Worm (Caenorhabditis elegans) whole organism, young adult: ENCODE measurements around the gene srx-62.

Source experiments
- B0035.1 ChIP-seq: sonication (generic microtip); optimal IDR thresholded peaks from 2 replicates; lab custom pipeline; 2016; ENCODE audit warnings: missing genetic modification characterization, mild to moderate bottlenecking, missing compliant biosample characterization, missing genotype, missing genetic modification reagents
- D2030.7 ChIP-seq: fragments of 200-800 bp; sonication (Bioruptor generic); IDR thresholded peaks from 2 replicates; pipeline ENCODE4 v1.3.6; 2022; ENCODE audit warnings: missing genetic modification reagents, missing genetic modification characterization, missing compliant biosample characterization
- F33H1.4 ChIP-seq: fragments of 200-800 bp; sonication (Bioruptor generic); IDR thresholded peaks from 2 replicates; pipeline ENCODE4 v1.3.6; 2022; ENCODE audit warnings: missing genetic modification reagents, missing genetic modification characterization, missing compliant biosample characterization
- F37B4.10 ChIP-seq: fragments of 200-800 bp; sonication (Bioruptor generic); IDR thresholded peaks from 2 replicates; pipeline ENCODE4 v1.3.6; 2022; ENCODE audit warnings: missing genetic modification characterization, missing compliant biosample characterization
- F39B2.1 ChIP-seq: fragments of 200-800 bp; sonication (Bioruptor generic); IDR thresholded peaks from 2 replicates; pipeline ENCODE4 v1.3.6; 2022; ENCODE audit warnings: missing genetic modification reagents, missing genetic modification characterization, missing compliant biosample characterization
- aptf-2 ChIP-seq: fragments of 200-800 bp; sonication (Bioruptor generic); conservative IDR thresholded peaks from 2 replicates; pipeline ENCODE4 v1.3.6; 2022; ENCODE audit warnings: missing genetic modification reagents, missing genetic modification characterization, missing compliant biosample characterization
- aptf-3 ChIP-seq: fragments of 200-800 bp; sonication (Bioruptor generic); IDR thresholded peaks from 2 replicates; pipeline ENCODE4 v1.3.6; 2022; ENCODE audit warnings: missing genetic modification characterization, missing compliant biosample characterization
- athp-1 ChIP-seq: sonication (generic microtip); optimal IDR thresholded peaks from 2 replicates; lab custom pipeline; 2017; ENCODE audit warnings: mild to moderate bottlenecking, missing genetic modification characterization, missing compliant biosample characterization
- attf-6 ChIP-seq: fragments of 200-800 bp; sonication (Bioruptor generic); IDR thresholded peaks from 2 replicates; pipeline ENCODE4 v1.3.6; 2022; ENCODE audit warnings: missing genetic modification reagents, missing genetic modification characterization, missing compliant biosample characterization
- bed-2 ChIP-seq: fragments of 200-800 bp; sonication (Bioruptor generic); IDR thresholded peaks from 2 replicates; pipeline ENCODE4 v1.3.6; 2022; ENCODE audit warnings: missing genetic modification reagents, missing genetic modification characterization, missing compliant biosample characterization
- cebp-1 ChIP-seq, 2 experiments: fragments of 200-800 bp in 1 of 2; sonication (Bioruptor generic) in 1 of 2; sonication (generic microtip) in 1 of 2; IDR thresholded peaks in 1 of 2; optimal IDR thresholded peaks in 1 of 2; 2 replicates each; pipeline versions ENCODE4 v1.3.6 to Lab custom; 2017 to 2022; ENCODE audit warnings: missing compliant biosample characterization in 2 of 2, missing genetic modification characterization in 2 of 2, mild to moderate bottlenecking in 1 of 2, missing genetic modification reagents in 1 of 2, moderate library complexity in 1 of 2
- ceh-100 ChIP-seq: fragments of 200-800 bp; sonication (Bioruptor generic); IDR thresholded peaks from 2 replicates; pipeline ENCODE4 v1.3.6; 2022; ENCODE audit warnings: missing genetic modification reagents, missing genetic modification characterization, missing compliant biosample characterization
- ceh-40 ChIP-seq: fragments of 200-800 bp; sonication (Bioruptor generic); IDR thresholded peaks from 2 replicates; pipeline ENCODE4 v1.3.6; 2022; ENCODE audit warnings: missing genetic modification characterization, missing compliant biosample characterization
- ceh-91 ChIP-seq: fragments of 200-800 bp; sonication (Bioruptor generic); IDR thresholded peaks from 2 replicates; pipeline ENCODE4 v1.3.6; 2022; ENCODE audit warnings: missing genetic modification reagents, missing genetic modification characterization, missing compliant biosample characterization
- chd-7 ChIP-seq: sonication (generic microtip); optimal IDR thresholded peaks from 2 replicates; lab custom pipeline; 2016; ENCODE audit warnings: mild to moderate bottlenecking, missing genetic modification characterization, moderate library complexity, missing compliant biosample characterization
- dpl-1 ChIP-seq: fragments of 150-350 bp; optimal IDR thresholded peaks from 2 replicates; lab custom pipeline; 2014; ENCODE audit warnings: missing biosample characterization, missing genetic modification reagents, missing genetic modification characterization
- efl-1 ChIP-seq: fragments of 150-350 bp; optimal IDR thresholded peaks from 2 replicates; lab custom pipeline; 2014; ENCODE audit warnings: missing biosample characterization, missing genetic modification reagents, missing genetic modification characterization
- hmg-1.2 ChIP-seq: fragments of 200-800 bp; sonication (Bioruptor generic); IDR thresholded peaks from 2 replicates; pipeline ENCODE4 v1.3.6; 2022; ENCODE audit warnings: missing genetic modification reagents, missing genetic modification characterization, missing compliant biosample characterization
- hsf-1 ChIP-seq: fragments of 200-800 bp; sonication (Bioruptor generic); IDR thresholded peaks from 2 replicates; pipeline ENCODE4 v1.3.6; 2022; ENCODE audit warnings: missing genetic modification reagents, missing genetic modification characterization, missing compliant biosample characterization
- lin-40 ChIP-seq: sonication (generic microtip); optimal IDR thresholded peaks from 2 replicates; lab custom pipeline; 2016; ENCODE audit warnings: missing genetic modification characterization, mild to moderate bottlenecking, missing compliant biosample characterization, missing genotype, missing genetic modification reagents
- lir-1 ChIP-seq: fragments of 200-800 bp; sonication (Bioruptor generic); conservative IDR thresholded peaks from 2 replicates; pipeline ENCODE4 v1.3.6; 2022; ENCODE audit warnings: missing genetic modification reagents, missing genetic modification characterization, missing compliant biosample characterization
- lsy-27 ChIP-seq: sonication (generic microtip); optimal IDR thresholded peaks from 2 replicates; lab custom pipeline; 2017; ENCODE audit warnings: missing genetic modification characterization, mild to moderate bottlenecking, missing compliant biosample characterization, antibody characterized with exemption, missing genotype, borderline replicate concordance; ENCODE audit not compliant: insufficient read depth
- madf-6 ChIP-seq: fragments of 200-800 bp; sonication (Bioruptor generic); IDR thresholded peaks from 2 replicates; pipeline ENCODE4 v1.3.6; 2022; ENCODE audit warnings: missing genetic modification reagents, missing genetic modification characterization, missing compliant biosample characterization
- madf-8 ChIP-seq: fragments of 200-800 bp; sonication (Bioruptor generic); conservative IDR thresholded peaks from 2 replicates; pipeline ENCODE4 v1.3.6; 2022; ENCODE audit warnings: missing genetic modification reagents, missing genetic modification characterization, missing compliant biosample characterization
- nfya-1 ChIP-seq: sonication (generic microtip); optimal IDR thresholded peaks from 2 replicates; lab custom pipeline; 2017; ENCODE audit warnings: antibody characterized with exemption, missing compliant biosample characterization, missing genetic modification characterization, borderline replicate concordance; ENCODE audit not compliant: insufficient read depth
- nhr-120 ChIP-seq: fragments of 200-800 bp; sonication (Bioruptor generic); IDR thresholded peaks from 2 replicates; pipeline ENCODE4 v1.3.6; 2022; ENCODE audit warnings: missing genetic modification characterization, missing compliant biosample characterization
- nhr-80 ChIP-seq: sonication (generic microtip); optimal IDR thresholded peaks from 2 replicates; lab custom pipeline; 2016; ENCODE audit warnings: missing genetic modification characterization, missing compliant biosample characterization
- nhr-90 ChIP-seq: sonication (generic microtip); optimal IDR thresholded peaks from 2 replicates; lab custom pipeline; 2016; ENCODE audit warnings: missing genotype, mild to moderate bottlenecking, missing genetic modification characterization, missing compliant biosample characterization
- pbrm-1 ChIP-seq: fragments of 200-800 bp; sonication (Bioruptor generic); IDR thresholded peaks from 2 replicates; pipeline ENCODE4 v1.3.6; 2022; ENCODE audit warnings: missing genetic modification reagents, missing genetic modification characterization, missing compliant biosample characterization
- sea-2 ChIP-seq: fragments of 200-800 bp; sonication (Bioruptor generic); IDR thresholded peaks from 2 replicates; pipeline ENCODE4 v1.3.6; 2022; ENCODE audit warnings: missing genetic modification characterization, missing compliant biosample characterization
- snpc-1.3 ChIP-seq: sonication (generic microtip); optimal IDR thresholded peaks from 2 replicates; lab custom pipeline; 2017; ENCODE audit warnings: missing genetic modification characterization, mild to moderate bottlenecking, missing compliant biosample characterization, antibody characterized with exemption, moderate library complexity, missing genotype, missing genetic modification reagents; ENCODE audit not compliant: insufficient read depth
- sptf-2 ChIP-seq: fragments of 200-800 bp; sonication (Bioruptor generic); optimal IDR thresholded peaks from 2 replicates; lab custom pipeline; 2018; ENCODE audit warnings: mild to moderate bottlenecking, missing genetic modification characterization, missing compliant biosample characterization
- tbp1 ChIP-seq: fragments of 200-800 bp; sonication (Bioruptor generic); optimal IDR thresholded peaks from 2 replicates; lab custom pipeline; 2018; ENCODE audit warnings: mild to moderate bottlenecking, missing genetic modification characterization, missing compliant biosample characterization
- tbx-9 ChIP-seq: sonication (generic microtip); optimal IDR thresholded peaks from 2 replicates; lab custom pipeline; 2016; ENCODE audit warnings: borderline replicate concordance, missing genetic modification characterization, inconsistent platforms, missing compliant biosample characterization
- tlf-1 ChIP-seq: fragments of 200-800 bp; sonication (Bioruptor generic); optimal IDR thresholded peaks from 2 replicates; lab custom pipeline; 2018; ENCODE audit warnings: mild to moderate bottlenecking, missing genetic modification characterization, missing compliant biosample characterization
- xnd-1 ChIP-seq: sonication (generic microtip); optimal IDR thresholded peaks from 2 replicates; lab custom pipeline; 2016; ENCODE audit warnings: missing genotype, missing genetic modification reagents, missing genetic modification characterization, missing compliant biosample characterization
- ztf-6 ChIP-seq: fragments of 200-800 bp; sonication (Bioruptor generic); IDR thresholded peaks from 2 replicates; pipeline ENCODE4 v1.3.6; 2022; ENCODE audit warnings: missing genetic modification reagents, missing genetic modification characterization, missing compliant biosample characterization

srx-62 gene

ce11 chrV:4005219-4005618 is 9.5 kb upstream of the srx-62 start, which contains the start of gene srh-8:
Gene srh-8, plus strand, starts transcription at chrV:4005519.
- TF ChIP-seq aptf-2 (no peak), bed-2 (no peak), attf-6 (GFP tag; lab: Robert Waterston, UW) (no peak), B0035.1 (no peak), nfya-1 (tag; lab: Kevin White, UChicago) (no peak), athp-1 (tag; lab: Kevin White, UChicago) (no peak), madf-6 (GFP tag; lab: Robert Waterston, UW) (no peak)

ce11 chrV:4004577-4004976 is 8.8 kb upstream of the srx-62 start:
- TF ChIP-seq hsf-1, result peak; percentile 58; the same call in 1 of the 2 replicates
- no peak for TF ChIP-seq sea-2
- TF ChIP-seq lin-40 (tag; lab: Kevin White, UChicago), result no peak
- peak; percentile 30; the same call in 1 of the 2 replicates for TF ChIP-seq F33H1.4 (GFP tag; lab: Robert Waterston, UW)
- no peak for TF ChIP-seq lir-1
- 0 out of 2 replicates have a peak, but pooled peaks have one; percentile 17 for TF ChIP-seq ceh-91
- TF ChIP-seq D2030.7 (GFP tag; lab: Robert Waterston, UW), result peak; percentile 46; the same call in 1 of the 2 replicates
- TF ChIP-seq ceh-100 (GFP tag; lab: Robert Waterston, UW), result 0 out of 2 replicates have a peak, but pooled peaks have one; percentile 10
- TF ChIP-seq nhr-90 (tag; lab: Kevin White, UChicago), result no peak
- 0 out of 2 replicates have a peak, but pooled peaks have one; percentile 35 for TF ChIP-seq aptf-2
- peak; percentile 77 for TF ChIP-seq hmg-1.2 (GFP tag; lab: Robert Waterston, UW)
- peak; percentile 88 for TF ChIP-seq efl-1 (GFP tag; lab: Kevin White, UChicago)
- TF ChIP-seq madf-8 (GFP tag; lab: Robert Waterston, UW), result peak; percentile 93
- TF ChIP-seq F37B4.10 (GFP tag; lab: Robert Waterston, UW), result no peak
- TF ChIP-seq madf-6 (GFP tag; lab: Robert Waterston, UW), result peak; percentile 96
- TF ChIP-seq dpl-1 (GFP tag; lab: Kevin White, UChicago), result peak; percentile 62
- TF ChIP-seq xnd-1 (tag; lab: Kevin White, UChicago), result peak; percentile 90

ce11 chrV:3994048-3994447 is 1.7 kb downstream of the srx-62 start, which contains the start of gene K09D9.9:
Gene K09D9.9, minus strand, starts transcription at chrV:3994148.
- no peak for TF ChIP-seq tlf-1 (GFP tag; lab: Kevin White, UChicago)
- TF ChIP-seq ceh-40 (GFP tag; lab: Robert Waterston, UW), result no peak
- no peak for TF ChIP-seq tbx-9 (tag; lab: Kevin White, UChicago)
- no peak for TF ChIP-seq ztf-6 (GFP tag; lab: Robert Waterston, UW)
- no peak for TF ChIP-seq pbrm-1 (GFP tag; lab: Robert Waterston, UW)
- no peak for TF ChIP-seq lsy-27 (tag; lab: Kevin White, UChicago)
- TF ChIP-seq, all 124 proteins: peak for 0

ce11 chrV:3992334-3992733 is 3.4 kb downstream of the srx-62 start:
- TF ChIP-seq ztf-6 (GFP tag; lab: Robert Waterston, UW), result no peak
- TF ChIP-seq nhr-120 (GFP tag; lab: Robert Waterston, UW), result no peak
- TF ChIP-seq snpc-1.3 (tag; lab: Kevin White, UChicago), result no peak
- TF ChIP-seq nhr-80 (tag; lab: Kevin White, UChicago), result no peak
- no peak for TF ChIP-seq F39B2.1
- TF ChIP-seq ceh-100 (GFP tag; lab: Robert Waterston, UW), result no peak
- TF ChIP-seq sptf-2 (GFP tag; lab: Kevin White, UChicago), result no peak
- TF ChIP-seq chd-7 (tag; lab: Kevin White, UChicago), result no peak
- no peak for TF ChIP-seq aptf-3 (GFP tag; lab: Robert Waterston, UW)
- no peak for TF ChIP-seq cebp-1 (GFP tag; IDR thresholded peaks at IDR 0.05; lab: Robert Waterston, UW)
- no peak for TF ChIP-seq cebp-1 (tag; optimal IDR thresholded peaks at IDR 0.05; lab: Kevin White, UChicago)
- no peak for TF ChIP-seq tbp1 (GFP tag; lab: Kevin White, UChicago)
- TF ChIP-seq ceh-91, result no peak
